Worm (Caenorhabditis elegans): ENCODE results near the gene T20D4.15.
A peak's percentile ranks its signal among the peaks of the same experiment; 100 is the strongest.
"Not testable (repeated sequence)": the region's sequence is repeated elsewhere in the genome, so short reads cannot be mapped to it uniquely, and the experiment has no call there.

The T20D4.15 gene

DNA sequence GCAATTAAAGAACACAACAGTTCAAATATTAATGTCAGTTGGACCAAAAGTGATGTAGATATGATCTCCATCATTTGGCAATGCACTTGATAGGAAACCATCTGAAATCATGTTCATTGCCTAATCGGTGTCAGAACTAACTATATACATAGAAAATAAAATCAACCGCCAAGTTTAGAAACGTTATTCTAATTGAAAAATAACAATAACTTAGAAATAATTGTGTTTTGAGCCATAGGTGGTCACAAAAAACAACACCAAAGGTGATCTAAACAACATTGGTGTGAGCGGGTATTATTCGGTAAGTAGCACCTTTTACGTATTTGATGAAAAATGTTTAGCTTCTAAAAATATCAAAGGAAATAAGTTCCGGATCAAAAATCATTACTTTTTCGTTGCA is 29.8 kb upstream of the T20D4.15 start, which contains the start of gene srab-21:
Gene srab-21 (minus strand): TSS at position 101 of the 400 bp plus-strand sequence.
- no peak for TF ChIP-seq lin-13 (GFP tag; optimal IDR thresholded peaks at IDR 0.05)
- TF ChIP-seq unc-55 (GFP tag; optimal IDR thresholded peaks at IDR 0.05) = no peak
- TF ChIP-seq aly-2 (tag; optimal IDR thresholded peaks at IDR 0.05) = no peak
- no peak for TF ChIP-seq nhr-21 (tag; optimal IDR thresholded peaks at IDR 0.05)
- no peak for TF ChIP-seq nhr-23 (tag; optimal IDR thresholded peaks at IDR 0.05)
- TF ChIP-seq mdl-1 (tag; optimal IDR thresholded peaks at IDR 0.05) = no peak
- TF ChIP-seq ztf-11 (tag; optimal IDR thresholded peaks at IDR 0.05) = no peak
- no peak for TF ChIP-seq ceh-82 (tag; optimal IDR thresholded peaks at IDR 0.05)
- no peak for TF ChIP-seq peb-1 (tag; optimal IDR thresholded peaks at IDR 0.05)
- no peak for TF ChIP-seq crh-2 (tag; optimal IDR thresholded peaks at IDR 0.05)

DNA sequence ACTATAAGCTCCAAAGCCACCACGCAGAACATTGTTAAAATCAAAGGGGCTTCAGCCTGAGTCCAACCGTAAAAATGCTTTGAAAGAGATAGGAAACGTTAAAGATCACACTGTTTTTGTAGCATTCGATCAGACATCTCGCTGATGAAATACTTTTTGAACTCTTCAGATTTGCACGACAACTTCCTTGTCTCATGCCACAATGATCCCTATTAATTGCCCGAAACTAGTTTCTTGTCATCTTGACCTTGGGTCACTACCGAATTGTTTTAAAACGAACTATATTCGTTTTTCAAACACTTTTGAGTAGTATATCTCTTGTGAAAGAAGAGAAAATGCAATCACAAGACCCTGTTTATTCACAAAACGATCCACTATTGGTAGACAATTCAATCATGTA is 23.4 kb upstream of the T20D4.15 start, which contains the start of gene T20D4.3:
Gene T20D4.3 (plus strand): TSS at position 301 of the 400 bp plus-strand sequence.
- no peak for TF ChIP-seq nhr-25 (tag; optimal IDR thresholded peaks at IDR 0.05)

DNA sequence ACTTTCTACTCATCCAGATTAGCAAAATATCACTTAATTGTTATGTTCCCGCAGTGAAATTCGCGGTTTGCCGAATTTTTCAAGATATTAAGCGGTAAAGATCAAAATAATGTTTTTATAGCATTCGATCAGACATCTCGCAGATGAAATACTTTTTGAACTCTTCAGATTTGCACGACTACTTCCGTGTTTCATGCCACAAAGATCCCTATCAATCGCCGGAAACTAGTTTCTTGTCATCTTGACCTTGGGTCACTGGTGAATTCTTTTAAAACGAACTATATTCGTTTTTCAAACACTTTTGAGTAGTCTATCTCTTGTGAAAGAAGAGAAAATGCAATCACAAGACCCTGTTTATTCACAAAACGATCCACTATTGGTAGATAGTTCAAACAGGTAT is 18.5 kb upstream of the T20D4.15 start, which contains the start of gene txt-11:
Gene txt-11 (plus strand): TSS at position 301 of the 400 bp plus-strand sequence.
- TF ChIP-seq sma-9 (GFP tag; optimal IDR thresholded peaks at IDR 0.05) = peak; percentile 64
- TF ChIP-seq sma-9 (tag; optimal IDR thresholded peaks at IDR 0.05) = no peak
- no peak for TF ChIP-seq alr-1 (tag; optimal IDR thresholded peaks at IDR 0.05)

DNA sequence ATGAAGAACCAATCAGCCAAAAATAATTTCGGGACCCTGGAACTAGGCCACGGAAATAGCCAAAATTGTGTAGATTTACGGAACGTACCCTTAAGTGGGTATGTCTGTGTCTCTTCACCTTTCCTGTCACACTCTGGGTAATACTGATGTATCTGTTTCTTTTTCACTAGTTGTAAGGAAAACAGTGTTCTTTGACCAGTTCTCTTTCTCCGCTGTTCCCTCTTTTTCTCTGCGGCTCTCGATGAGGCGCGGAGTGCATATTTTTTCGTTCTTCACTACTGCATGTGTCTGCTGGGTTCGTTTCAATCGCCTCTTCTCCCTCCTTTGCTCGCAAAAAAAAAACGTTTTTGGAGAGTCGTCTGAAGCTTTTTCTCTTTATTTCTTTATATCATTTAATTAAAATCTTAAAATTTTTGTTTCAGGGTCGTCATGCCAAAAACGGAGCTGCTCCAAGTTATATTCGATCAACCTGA is 15.6 kb upstream of the T20D4.15 start, which contains the start of gene arrd-22:
Gene arrd-22 (plus strand): TSS at position 423 of the 473 bp plus-strand sequence.
- TF ChIP-seq unc-55 (GFP tag; optimal IDR thresholded peaks at IDR 0.05) = peak; percentile 24
- peak in 1 of 2 experiments; percentile 25 for TF ChIP-seq mdl-1 (tag; optimal IDR thresholded peaks at IDR 0.05)
- peak; percentile 95 for TF ChIP-seq sma-9 (GFP tag; optimal IDR thresholded peaks at IDR 0.05)
- no peak for TF ChIP-seq sma-9 (tag; optimal IDR thresholded peaks at IDR 0.05)
- peak; percentile 8 for TF ChIP-seq egl-27 (tag; optimal IDR thresholded peaks at IDR 0.05)
- no peak for TF ChIP-seq nhr-10 (tag; optimal IDR thresholded peaks at IDR 0.05)

DNA sequence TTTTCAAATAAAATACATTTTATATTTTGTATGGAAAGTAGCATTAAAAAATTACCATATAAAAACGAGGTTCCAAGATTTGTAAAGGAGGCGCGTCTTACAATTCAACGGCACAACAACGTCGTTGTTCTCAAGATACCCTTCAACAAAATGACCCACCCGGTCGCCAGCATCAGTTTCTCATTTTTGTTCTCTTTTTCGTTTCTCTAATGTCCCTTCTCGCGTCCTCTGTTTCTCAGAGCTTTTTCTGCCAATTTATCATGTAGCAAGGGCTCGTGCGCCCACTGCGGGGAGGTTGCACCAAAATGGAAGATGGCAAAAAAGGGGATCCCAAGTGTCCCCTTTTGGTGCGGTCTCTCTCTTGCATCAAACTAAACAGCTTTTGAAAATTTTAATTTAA is 15.0 kb upstream of the T20D4.15 start:
- no peak for TF ChIP-seq nhr-11 (tag; optimal IDR thresholded peaks at IDR 0.05)
- peak; percentile 33 for TF ChIP-seq zag-1 (tag; optimal IDR thresholded peaks at IDR 0.05)
- no peak for TF ChIP-seq unc-62 (GFP tag; optimal IDR thresholded peaks at IDR 0.05)
- no peak for TF ChIP-seq nhr-12 (tag; optimal IDR thresholded peaks at IDR 0.05)

DNA sequence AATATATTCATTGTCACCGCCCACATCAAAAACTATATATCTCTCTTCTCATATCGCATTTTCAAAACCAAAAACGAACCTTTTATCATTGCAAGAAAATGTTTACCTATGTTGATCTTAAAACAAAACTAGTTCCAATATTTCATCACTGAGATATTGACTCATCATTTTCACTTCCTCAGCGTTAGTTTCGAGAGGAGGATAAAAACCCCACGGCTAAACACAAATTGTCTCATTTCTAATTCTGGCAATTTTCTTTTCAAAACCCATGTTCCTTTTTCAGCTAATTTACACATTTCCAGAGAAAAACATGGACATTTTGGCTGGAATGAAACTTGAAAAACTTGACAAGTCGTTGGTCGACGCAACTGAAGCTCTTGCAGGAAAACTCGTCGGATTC is 14.1 kb upstream of the T20D4.15 start, which contains the start of gene T20D4.7:
Gene T20D4.7 (plus strand): TSS at position 301 of the 400 bp plus-strand sequence.
- TF ChIP-seq sma-9 (GFP tag; optimal IDR thresholded peaks at IDR 0.05) (no peak), sma-9 (tag; optimal IDR thresholded peaks at IDR 0.05) (no peak), nhr-12 (tag; optimal IDR thresholded peaks at IDR 0.05) (no peak), crh-2 (tag; optimal IDR thresholded peaks at IDR 0.05) (no peak), mdl-1 (tag; optimal IDR thresholded peaks at IDR 0.05) (no peak), elt-1 (tag; optimal IDR thresholded peaks at IDR 0.05) (no peak), lin-13 (GFP tag; optimal IDR thresholded peaks at IDR 0.05) (no peak), ZK546.5 (tag; optimal IDR thresholded peaks at IDR 0.05) (no peak), unc-39 (tag; optimal IDR thresholded peaks at IDR 0.05) (no peak), nhr-237 (tag; optimal IDR thresholded peaks at IDR 0.05) (no peak), nhr-129 (tag; optimal IDR thresholded peaks at IDR 0.05) (no peak), ztf-11 (tag; optimal IDR thresholded peaks at IDR 0.05) (no peak), R02D3.7 (tag; optimal IDR thresholded peaks at IDR 0.05) (no peak), peb-1 (tag; optimal IDR thresholded peaks at IDR 0.05) (no peak), lin-39 (tag; optimal IDR thresholded peaks at IDR 0.05) (no peak), aly-2 (tag; optimal IDR thresholded peaks at IDR 0.05) (no peak), ama-1 (optimal IDR thresholded peaks at IDR 0.05) (no peak), sma-3 (GFP tag; optimal IDR thresholded peaks at IDR 0.05) (no peak), skn-1 (tag; optimal IDR thresholded peaks at IDR 0.05) (no peak), lsy-2 (tag; optimal IDR thresholded peaks at IDR 0.05) (no peak)

DNA sequence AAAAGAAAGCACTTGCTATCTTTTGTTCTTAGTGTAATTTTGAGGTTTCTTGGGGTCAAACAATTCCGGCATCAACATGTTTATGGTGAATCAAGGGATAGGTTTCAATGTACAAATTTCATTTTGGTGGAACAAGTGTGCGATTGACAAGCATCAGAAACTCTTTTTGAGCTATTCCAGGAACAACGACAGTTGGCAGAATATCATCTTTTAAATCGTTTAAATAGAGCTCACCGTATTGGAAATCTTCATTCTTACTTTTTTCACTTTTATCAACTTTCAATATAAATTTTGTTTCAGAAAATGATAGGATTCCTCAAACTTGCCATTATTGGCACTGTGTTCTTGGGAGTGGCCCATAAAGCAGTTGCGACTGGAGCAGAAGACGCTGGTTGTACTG is 5.4 kb upstream of the T20D4.15 start, which contains the start of gene T20D4.10:
Gene T20D4.10 (plus strand): TSS at position 301 of the 400 bp plus-strand sequence.
- TF ChIP-seq unc-55 (GFP tag; optimal IDR thresholded peaks at IDR 0.05); nhr-10 (tag; optimal IDR thresholded peaks at IDR 0.05); egl-27 (tag; optimal IDR thresholded peaks at IDR 0.05): not testable (repeated sequence)

All from whole organism, L2 larva.